Fruit fly (Drosophila melanogaster): ENCODE measurements around the gene CG6454.

The CG6454 gene

dm6 chr3R:24390239-24390638 lies 41.3 kb downstream of the CG6454 start, which contains the start of the genes CG5768 and CG13615:
Gene CG5768 (minus strand): TSS chr3R:24390339.
Gene CG13615 (plus strand): TSS chr3R:24390518.
- TF ChIP-seq rn (GFP tag; IDR thresholded peaks at IDR 0.05) (no peak), Snoo (tag; optimal IDR thresholded peaks at IDR 0.05) (no peak), CG14655 (GFP tag; optimal IDR thresholded peaks at IDR 0.05) (no peak), CG13204 (GFP tag; optimal IDR thresholded peaks at IDR 0.05) (no peak), gl (tag; optimal IDR thresholded peaks at IDR 0.05) (no peak), Pif1A (GFP tag; optimal IDR thresholded peaks at IDR 0.05) (no peak), CG34367 (tag; optimal IDR thresholded peaks at IDR 0.05) (no peak), CG8159 (tag; optimal IDR thresholded peaks at IDR 0.05) (no peak), CG8301 (tag; optimal IDR thresholded peaks at IDR 0.05) (no peak), CG9948 (tag; optimal IDR thresholded peaks at IDR 0.05) (no peak), CG17806 (tag; optimal IDR thresholded peaks at IDR 0.05) (no peak), Pif1B (GFP tag; optimal IDR thresholded peaks at IDR 0.05) (no peak), CG15710 (tag; optimal IDR thresholded peaks at IDR 0.05) (no peak)

DNA sequence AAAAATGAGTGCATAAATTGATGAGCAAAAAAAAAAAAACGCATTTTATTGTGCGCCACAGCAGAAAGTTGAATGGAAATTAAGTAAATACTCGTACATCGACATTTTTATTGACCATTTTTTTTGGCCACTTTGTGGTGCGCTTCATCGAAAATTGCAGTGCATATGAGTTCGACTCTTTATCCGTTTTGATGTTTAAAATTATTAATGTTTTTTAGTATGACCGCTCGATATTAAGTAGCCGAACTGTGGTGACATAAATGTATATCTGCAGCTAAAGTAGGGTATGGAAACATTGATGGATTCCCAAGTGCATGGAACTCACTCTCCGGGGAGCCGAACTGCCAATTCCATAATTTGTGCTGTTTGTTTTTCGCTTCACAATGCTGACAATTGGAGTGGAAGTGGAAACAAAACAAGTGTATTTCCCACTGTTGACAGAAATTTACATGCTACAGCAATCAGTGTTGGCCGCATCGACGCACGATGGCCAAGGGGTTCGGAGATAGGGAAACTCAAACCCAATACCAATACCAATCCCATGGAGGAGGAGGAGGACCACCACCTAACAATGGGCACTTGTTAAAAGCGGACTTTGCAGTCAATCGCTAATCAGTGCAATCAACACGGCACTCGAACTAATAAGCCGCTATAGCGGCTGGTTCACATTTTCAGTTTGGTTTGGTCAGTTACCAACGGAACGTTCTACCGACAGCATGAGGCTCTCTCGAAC lies 43.4 kb downstream of the CG6454 start, which contains the start of gene CG13616:
TSS of gene CG13616 (plus strand) at position 683 of the 733 bp plus-strand sequence.
- TF ChIP-seq Pif1A (GFP tag; optimal IDR thresholded peaks at IDR 0.05) (no peak), CG10348 (GFP tag; IDR thresholded peaks at IDR 0.05) (no peak), Pif1B (GFP tag; optimal IDR thresholded peaks at IDR 0.05) (no peak), gl (tag; optimal IDR thresholded peaks at IDR 0.05) (no peak), CG34367 (tag; optimal IDR thresholded peaks at IDR 0.05) (no peak), CG4496 (GFP tag; IDR thresholded peaks at IDR 0.05) (no peak), CG12605 (GFP tag; IDR thresholded peaks at IDR 0.05) (no peak), CG17806 (tag; optimal IDR thresholded peaks at IDR 0.05) (no peak), Ets98B (GFP tag; IDR thresholded peaks at IDR 0.05) (no peak), Snoo (tag; optimal IDR thresholded peaks at IDR 0.05) (no peak)
